Worm (Caenorhabditis elegans) whole organism, L3 larva: Measurements from ENCODE around the gene K09C4.10.

Experiments
- R02D3.7 ChIP-seq: fragments of 150-350 bp; optimal IDR thresholded peaks from 2 replicates; lab custom pipeline; 2014; ENCODE audit warnings: missing biosample characterization, missing genetic modification characterization
- ZK546.5 ChIP-seq: sonication (generic microtip); optimal IDR thresholded peaks from 2 replicates; lab custom pipeline; 2017; ENCODE audit warnings: missing biosample characterization, missing genetic modification characterization
- aly-2 ChIP-seq: fragments of 150-350 bp; optimal IDR thresholded peaks from 2 replicates; lab custom pipeline; 2014; ENCODE audit warnings: missing biosample characterization, missing genetic modification characterization
- ama-1 ChIP-seq: fragments of 150-350 bp; optimal IDR thresholded peaks from 2 replicates; lab custom pipeline; 2018
- ceh-82 ChIP-seq: fragments of 150-350 bp; optimal IDR thresholded peaks from 2 replicates; lab custom pipeline; 2014; ENCODE audit warnings: missing biosample characterization, missing genetic modification characterization
- egl-5 ChIP-seq: fragments of 150-350 bp; optimal IDR thresholded peaks from 2 replicates; lab custom pipeline; 2017; ENCODE audit warnings: missing biosample characterization, missing genetic modification reagents, missing genetic modification characterization, inconsistent platforms
- elt-2 ChIP-seq: sonication (generic microtip); optimal IDR thresholded peaks from 2 replicates; lab custom pipeline; 2016; ENCODE audit warnings: missing genetic modification reagents, mild to moderate bottlenecking, missing genetic modification characterization, missing compliant biosample characterization
- fkh-10 ChIP-seq: sonication (generic microtip); optimal IDR thresholded peaks from 2 replicates; lab custom pipeline; 2017; ENCODE audit warnings: missing biosample characterization, missing genetic modification reagents, missing genetic modification characterization
- fkh-2 ChIP-seq: fragments of 150-350 bp; optimal IDR thresholded peaks from 2 replicates; lab custom pipeline; 2014; ENCODE audit warnings: missing biosample characterization, missing genetic modification reagents, missing genetic modification characterization
- hmg-11 ChIP-seq: sonication (generic microtip); optimal IDR thresholded peaks from 2 replicates; lab custom pipeline; 2016; ENCODE audit warnings: missing genetic modification characterization, missing compliant biosample characterization
- jun-1 ChIP-seq: fragments of 150-350 bp; optimal IDR thresholded peaks from 2 replicates; lab custom pipeline; 2014; ENCODE audit warnings: missing biosample characterization, missing genetic modification reagents, missing genetic modification characterization
- lin-15B ChIP-seq: fragments of 150-350 bp; optimal IDR thresholded peaks from 2 replicates; lab custom pipeline; 2014; ENCODE audit warnings: missing biosample characterization, missing genetic modification characterization
- lin-39 ChIP-seq: fragments of 150-350 bp; optimal IDR thresholded peaks from 2 replicates; lab custom pipeline; 2018; ENCODE audit warnings: missing biosample characterization, missing genetic modification reagents, missing genetic modification characterization
- mdl-1 ChIP-seq: fragments of 150-350 bp; optimal IDR thresholded peaks from 2 replicates; lab custom pipeline; 2014; ENCODE audit warnings: missing biosample characterization, missing genetic modification characterization
- mml-1 ChIP-seq: fragments of 150-350 bp; sonication (generic microtip); optimal IDR thresholded peaks from 3 replicates; lab custom pipeline; 2014; ENCODE audit warnings: missing biosample characterization, missing genetic modification characterization
- nfya-1 ChIP-seq: sonication (generic microtip); optimal IDR thresholded peaks from 2 replicates; lab custom pipeline; 2017; ENCODE audit warnings: missing genetic modification characterization, mild to moderate bottlenecking, missing compliant biosample characterization, antibody characterized with exemption, moderate library complexity; ENCODE audit not compliant: insufficient read depth
- nhr-11 ChIP-seq: fragments of 150-350 bp; optimal IDR thresholded peaks from 2 replicates; lab custom pipeline; 2014; ENCODE audit warnings: missing biosample characterization, missing genetic modification characterization
- nhr-12 ChIP-seq: fragments of 150-350 bp; optimal IDR thresholded peaks from 2 replicates; lab custom pipeline; 2014; ENCODE audit warnings: missing biosample characterization, missing genetic modification characterization
- nhr-23 ChIP-seq: fragments of 150-350 bp; optimal IDR thresholded peaks from 2 replicates; lab custom pipeline; 2014; ENCODE audit warnings: missing biosample characterization, missing genetic modification reagents, missing genetic modification characterization
- nhr-237 ChIP-seq: fragments of 150-350 bp; optimal IDR thresholded peaks from 2 replicates; lab custom pipeline; 2014; ENCODE audit warnings: missing biosample characterization, missing genetic modification characterization
- nhr-28 ChIP-seq: fragments of 150-350 bp; optimal IDR thresholded peaks from 2 replicates; lab custom pipeline; 2014; ENCODE audit warnings: missing biosample characterization, missing genetic modification characterization
- nhr-43 ChIP-seq: sonication (generic microtip); optimal IDR thresholded peaks from 2 replicates; lab custom pipeline; 2016; ENCODE audit warnings: mild to moderate bottlenecking, missing genetic modification characterization, missing compliant biosample characterization; ENCODE audit not compliant: poor library complexity, severe bottlenecking
- nhr-67 ChIP-seq: fragments of 150-350 bp; optimal IDR thresholded peaks from 2 replicates; lab custom pipeline; 2014; ENCODE audit warnings: missing biosample characterization, missing genetic modification characterization
- nhr-76 ChIP-seq: fragments of 150-350 bp; sonication (generic microtip); optimal IDR thresholded peaks from 5 replicates; lab custom pipeline; 2014; ENCODE audit warnings: missing biosample characterization, missing genetic modification characterization
- nhr-77 ChIP-seq: fragments of 150-350 bp; optimal IDR thresholded peaks from 2 replicates; lab custom pipeline; 2014; ENCODE audit warnings: missing biosample characterization, missing genetic modification characterization
- pha-4 ChIP-seq: fragments of 150-350 bp; optimal IDR thresholded peaks from 2 replicates; lab custom pipeline; 2014; ENCODE audit warnings: missing biosample characterization, missing genetic modification reagents, missing genetic modification characterization
- pqm-1 ChIP-seq: fragments of 150-350 bp; optimal IDR thresholded peaks from 2 replicates; lab custom pipeline; 2017; ENCODE audit warnings: missing biosample characterization, missing genetic modification characterization, inconsistent platforms
- skn-1 ChIP-seq: fragments of 150-350 bp; optimal IDR thresholded peaks from 2 replicates; lab custom pipeline; 2014; ENCODE audit warnings: missing biosample characterization, missing genetic modification characterization
- snpc-4 ChIP-seq: fragments of 150-350 bp; optimal IDR thresholded peaks from 2 replicates; lab custom pipeline; 2014; ENCODE audit warnings: missing biosample characterization, missing genetic modification characterization
- tbx-2 ChIP-seq: sonication (generic microtip); optimal IDR thresholded peaks from 2 replicates; lab custom pipeline; 2016; ENCODE audit warnings: mild to moderate bottlenecking, missing genetic modification characterization, missing compliant biosample characterization
- unc-39 ChIP-seq: sonication (generic microtip); optimal IDR thresholded peaks from 4 replicates; lab custom pipeline; 2017; ENCODE audit warnings: missing biosample characterization, missing genetic modification characterization
- unc-62 ChIP-seq: fragments of 150-350 bp; sonication (generic microtip); optimal IDR thresholded peaks from 4 replicates; lab custom pipeline; 2014; ENCODE audit warnings: missing biosample characterization, missing genetic modification reagents, missing genetic modification characterization
- zag-1 ChIP-seq: fragments of 150-350 bp; optimal IDR thresholded peaks from 2 replicates; lab custom pipeline; 2014; ENCODE audit warnings: missing biosample characterization, missing genetic modification characterization
- ztf-11 ChIP-seq: fragments of 150-350 bp; optimal IDR thresholded peaks from 2 replicates; lab custom pipeline; 2014; ENCODE audit warnings: missing biosample characterization, missing genetic modification characterization
- ztf-4 ChIP-seq: fragments of 150-350 bp; optimal IDR thresholded peaks from 2 replicates; lab custom pipeline; 2014; ENCODE audit warnings: missing biosample characterization, missing genetic modification characterization

The K09C4.10 gene

ce11 chrX:3300582-3300981 is 20.6 kb upstream of the K09C4.10 start:
- TF ChIP-seq nhr-23 (no peak), ceh-82 (tag; lab: Kevin White, UChicago) (no peak), unc-62 (no peak), nhr-43 (tag; lab: Kevin White, UChicago) (no peak), nhr-12 (tag; lab: Kevin White, UChicago) (no peak), jun-1 (tag; lab: Kevin White, UChicago) (no peak), pha-4 (no peak), aly-2 (tag; lab: Kevin White, UChicago) (no peak), ztf-11 (no peak), nhr-11 (no peak), egl-5 (no peak), ama-1 (lab: Kevin White, UChicago) (no peak), ZK546.5 (no peak), unc-39 (tag; lab: Kevin White, UChicago) (no peak), nhr-77 (no peak), nfya-1 (no peak), mml-1 (tag; lab: Kevin White, UChicago) (no peak), fkh-2 (tag; lab: Kevin White, UChicago) (no peak), nhr-67 (tag; lab: Kevin White, UChicago) (no peak), lin-39 (tag; lab: Kevin White, UChicago) (no peak)

ce11 chrX:3298582-3298981 is 18.6 kb upstream of the K09C4.10 start, which contains the start of gene K09C4.1:
TSS of gene K09C4.1 (plus strand) at chrX:3298882.
- no peak for TF ChIP-seq lin-15B (tag; lab: Kevin White, UChicago)
- no peak for TF ChIP-seq snpc-4 (tag; lab: Kevin White, UChicago)

- TF ChIP-seq pqm-1 (tag; lab: Kevin White, UChicago) (peak; percentile 87), hmg-11 (tag; lab: Kevin White, UChicago) (no peak), skn-1 (no peak), elt-2 (tag; lab: Kevin White, UChicago) (peak; percentile 88)
Observed at ce11 chrX:3297812-3298211, 17.8 kb upstream of the K09C4.10 start.

- TF ChIP-seq nhr-43 (tag; lab: Kevin White, UChicago): no peak
- no peak for TF ChIP-seq fkh-10 (GFP tag; lab: Kevin White, UChicago)
- TF ChIP-seq nhr-76 (tag; lab: Kevin White, UChicago): no peak
- no peak for TF ChIP-seq lin-39 (tag; lab: Kevin White, UChicago)
- TF ChIP-seq R02D3.7 (tag; lab: Kevin White, UChicago): no peak
- no peak for TF ChIP-seq mdl-1
- no peak for TF ChIP-seq nhr-28 (tag; lab: Kevin White, UChicago)
- no peak for TF ChIP-seq nfya-1
- TF ChIP-seq ztf-11: no peak
Observed at ce11 chrX:3296182-3296581, 16.2 kb upstream of the K09C4.10 start, which contains the start of gene K09C4.2. TSS of gene K09C4.2 (plus strand) at chrX:3296482.

ce11 chrX:3291948-3292347 is 11.9 kb upstream of the K09C4.10 start:
- TF ChIP-seq nhr-23 (no peak), nhr-67 (tag; lab: Kevin White, UChicago) (no peak), ama-1 (lab: Kevin White, UChicago) (no peak), fkh-10 (GFP tag; lab: Kevin White, UChicago) (no peak), ZK546.5 (no peak), ztf-11 (no peak), zag-1 (tag; lab: Kevin White, UChicago) (no peak), nfya-1 (no peak), nhr-237 (tag; lab: Kevin White, UChicago) (no peak), ztf-4 (tag; lab: Kevin White, UChicago) (no peak), tbx-2 (tag; lab: Kevin White, UChicago) (no peak), nhr-11 (no peak), lin-39 (tag; lab: Kevin White, UChicago) (no peak), aly-2 (tag; lab: Kevin White, UChicago) (no peak), unc-39 (tag; lab: Kevin White, UChicago) (no peak)
